Worm (Caenorhabditis elegans) whole organism, L4/young adult: ENCODE data around the gene col-71.

Source experiments
- W03F9.2 ChIP-seq: fragments of 150-350 bp; optimal IDR thresholded peaks from 2 replicates; lab custom pipeline; 2014; ENCODE audit warnings: missing biosample characterization, missing genetic modification characterization
- dao-5 ChIP-seq: sonication (generic microtip); optimal IDR thresholded peaks from 2 replicates; lab custom pipeline; 2016; ENCODE audit warnings: missing genotype, missing genetic modification characterization, moderate library complexity, missing compliant biosample characterization
- him-1 ChIP-seq: sonication (generic microtip); optimal IDR thresholded peaks from 2 replicates; lab custom pipeline; 2016; ENCODE audit warnings: missing genotype, missing genetic modification reagents, missing genetic modification characterization, missing compliant biosample characterization

DNA sequence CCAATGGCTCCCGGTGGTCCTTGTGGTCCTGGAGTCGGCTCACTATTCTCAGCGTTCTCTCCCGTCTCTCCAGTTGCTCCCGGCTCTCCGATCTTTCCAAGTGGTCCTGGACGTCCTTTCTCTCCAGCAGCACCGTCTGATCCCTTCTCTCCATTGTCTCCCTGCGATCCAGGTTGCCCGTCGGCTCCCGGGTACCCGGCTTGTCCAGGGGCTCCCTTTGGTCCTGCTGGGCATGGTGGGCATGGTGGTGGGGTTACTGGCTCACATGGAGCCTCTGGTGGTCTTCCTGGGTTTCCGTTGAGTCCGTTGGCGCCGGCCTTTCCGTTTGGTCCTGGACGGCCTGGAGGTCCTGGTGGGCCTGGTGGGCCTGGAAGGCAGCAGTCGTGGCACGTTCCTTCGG, 2.0 kb downstream of the col-71 start:
- TF ChIP-seq him-1 (no peak), W03F9.2 (tag; lab: Kevin White, UChicago) (no peak), dao-5 (no peak)
